Worm (Caenorhabditis elegans): ENCODE results near the gene Y51A2B.4.

Y51A2B.4 gene

DNA sequence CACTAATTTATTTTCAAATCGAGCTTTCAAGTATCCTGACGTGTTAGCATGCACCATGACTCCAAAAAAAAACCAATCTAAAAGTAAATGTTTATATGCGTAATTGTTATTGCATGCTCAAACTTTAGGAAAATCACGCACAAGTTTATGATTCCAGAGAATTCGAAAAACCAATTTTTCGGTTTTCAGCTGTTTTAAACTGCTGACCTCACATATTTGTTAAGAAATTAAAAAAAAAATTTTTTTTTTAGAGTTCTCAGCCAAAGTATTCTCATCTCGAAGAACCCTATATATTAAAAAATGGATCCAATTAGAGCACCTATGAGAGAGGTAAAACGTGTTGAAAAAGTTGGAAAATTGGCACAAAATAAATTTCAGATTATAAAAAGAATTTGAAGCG lies 14.8 kb downstream of the Y51A2B.4 start, which contains the start of gene Y51A2B.2:
TSS of gene Y51A2B.2 (plus strand) at position 301 of the 400 bp plus-strand sequence.
- TF ChIP-seq hmg-11 (tag; optimal IDR thresholded peaks at IDR 0.05) (no peak), nhr-77 (tag; optimal IDR thresholded peaks at IDR 0.05) (no peak), nhr-76 (tag; optimal IDR thresholded peaks at IDR 0.05) (no peak), lin-15B (tag; optimal IDR thresholded peaks at IDR 0.05) (no peak), nhr-23 (tag; optimal IDR thresholded peaks at IDR 0.05) (no peak), fkh-2 (tag; optimal IDR thresholded peaks at IDR 0.05) (no peak), pha-4 (tag; optimal IDR thresholded peaks at IDR 0.05) (no peak), lsy-12 (tag; optimal IDR thresholded peaks at IDR 0.05) (no peak)

DNA sequence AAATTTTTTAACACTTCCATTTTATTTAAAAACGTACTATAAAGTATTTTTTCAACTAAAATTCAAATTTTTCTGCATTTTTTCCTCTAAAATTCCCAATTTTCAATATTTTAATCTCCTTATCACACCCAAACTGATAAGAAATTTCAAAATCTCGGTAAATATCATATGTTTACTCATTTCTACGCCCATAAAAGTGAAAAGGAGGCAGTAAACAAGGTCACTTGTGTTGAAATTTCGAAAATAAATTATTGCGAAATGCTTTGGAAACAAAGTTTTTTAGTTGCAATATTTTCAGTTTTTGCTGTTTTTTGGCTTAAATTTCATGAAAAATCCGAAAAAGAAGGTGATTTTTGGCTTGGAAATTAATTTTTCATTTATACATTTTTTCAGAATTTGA lies 17.4 kb downstream of the Y51A2B.4 start, which contains the start of gene C08E8.4:
TSS of gene C08E8.4 (plus strand) at position 268 of the 400 bp plus-strand sequence.
- peak; percentile 28 for TF ChIP-seq jun-1 (tag; optimal IDR thresholded peaks at IDR 0.05)
- no peak for TF ChIP-seq lin-39 (tag; optimal IDR thresholded peaks at IDR 0.05)
- TF ChIP-seq elt-2 (tag; optimal IDR thresholded peaks at IDR 0.05) = peak; percentile 67
- TF ChIP-seq ztf-11 (tag; optimal IDR thresholded peaks at IDR 0.05) = no peak
- TF ChIP-seq egl-27 (tag; optimal IDR thresholded peaks at IDR 0.05) = no peak
- no peak for TF ChIP-seq nhr-43 (tag; optimal IDR thresholded peaks at IDR 0.05; ENCODE audit: poor library complexity, severe bottlenecking)
- TF ChIP-seq pha-4 (tag; optimal IDR thresholded peaks at IDR 0.05) = peak; percentile 75
- TF ChIP-seq pqm-1 (tag; optimal IDR thresholded peaks at IDR 0.05) = peak; percentile 80
- no peak for TF ChIP-seq elt-3 (tag; optimal IDR thresholded peaks at IDR 0.05)

DNA sequence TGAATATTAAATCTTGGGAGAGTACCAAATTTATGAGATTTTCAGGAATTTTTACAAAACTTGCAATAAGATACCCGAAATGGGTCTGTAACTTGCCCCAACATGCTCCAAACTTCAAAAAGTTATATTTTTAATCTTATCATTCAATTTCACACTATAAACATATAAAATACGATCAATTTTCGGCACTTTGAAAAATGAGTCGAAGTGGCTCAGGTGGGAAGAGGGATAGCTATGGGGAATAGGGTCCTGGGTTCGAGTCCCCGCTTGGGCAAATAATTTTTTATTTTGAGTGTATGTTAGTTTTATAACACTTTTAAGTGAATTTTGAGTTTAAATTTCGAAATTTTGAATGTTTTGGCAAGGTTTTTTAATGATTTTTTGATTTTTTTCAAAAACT lies 17.9 kb downstream of the Y51A2B.4 start:
- TF ChIP-seq nhr-11 (tag; optimal IDR thresholded peaks at IDR 0.05) (no peak), ceh-82 (tag; optimal IDR thresholded peaks at IDR 0.05) (no peak), egl-5 (tag; optimal IDR thresholded peaks at IDR 0.05) (no peak), ama-1 (optimal IDR thresholded peaks at IDR 0.05) (no peak), lin-15B (tag; optimal IDR thresholded peaks at IDR 0.05) (no peak), lin-39 (tag; optimal IDR thresholded peaks at IDR 0.05) (no peak), ceh-28 (tag; optimal IDR thresholded peaks at IDR 0.05) (no peak), nhr-237 (tag; optimal IDR thresholded peaks at IDR 0.05) (no peak), R02D3.7 (tag; optimal IDR thresholded peaks at IDR 0.05) (no peak), snpc-4 (tag; optimal IDR thresholded peaks at IDR 0.05) (no peak), ZK546.5 (tag; optimal IDR thresholded peaks at IDR 0.05) (no peak), unc-39 (tag; optimal IDR thresholded peaks at IDR 0.05) (no peak), nhr-67 (tag; optimal IDR thresholded peaks at IDR 0.05) (no peak), ceh-9 (tag; optimal IDR thresholded peaks at IDR 0.05) (no peak), hmg-11 (tag; optimal IDR thresholded peaks at IDR 0.05) (no peak)

DNA sequence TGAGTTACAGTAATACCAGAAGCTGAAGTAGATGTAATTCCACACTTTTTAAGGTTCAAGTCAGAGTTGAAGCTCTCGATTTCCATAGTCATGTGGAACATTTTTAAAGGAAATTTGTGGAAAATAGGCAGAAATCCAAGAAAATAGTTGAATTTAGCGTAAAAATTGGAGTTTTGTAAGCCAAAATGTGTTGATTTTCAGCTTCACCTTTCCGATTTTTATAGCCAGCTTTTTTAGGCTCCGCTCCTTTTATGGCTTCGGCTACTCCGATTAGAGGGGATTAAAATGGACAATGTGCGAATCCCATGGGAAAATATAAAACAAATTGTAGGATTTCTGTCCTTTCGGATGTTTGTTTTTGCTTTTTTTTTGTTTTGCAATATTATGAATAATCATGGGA lies 20.6 kb downstream of the Y51A2B.4 start, which contains the start of gene C08E8.6:
TSS of gene C08E8.6 (minus strand) at position 101 of the 400 bp plus-strand sequence.
- TF ChIP-seq nhr-28 (tag; optimal IDR thresholded peaks at IDR 0.05) (no peak), pha-4 (tag; optimal IDR thresholded peaks at IDR 0.05) (no peak), nhr-25 (tag; optimal IDR thresholded peaks at IDR 0.05) (no peak), tbx-2 (tag; optimal IDR thresholded peaks at IDR 0.05) (no peak), mml-1 (tag; optimal IDR thresholded peaks at IDR 0.05) (no peak), skn-1 (tag; optimal IDR thresholded peaks at IDR 0.05) (no peak)

DNA sequence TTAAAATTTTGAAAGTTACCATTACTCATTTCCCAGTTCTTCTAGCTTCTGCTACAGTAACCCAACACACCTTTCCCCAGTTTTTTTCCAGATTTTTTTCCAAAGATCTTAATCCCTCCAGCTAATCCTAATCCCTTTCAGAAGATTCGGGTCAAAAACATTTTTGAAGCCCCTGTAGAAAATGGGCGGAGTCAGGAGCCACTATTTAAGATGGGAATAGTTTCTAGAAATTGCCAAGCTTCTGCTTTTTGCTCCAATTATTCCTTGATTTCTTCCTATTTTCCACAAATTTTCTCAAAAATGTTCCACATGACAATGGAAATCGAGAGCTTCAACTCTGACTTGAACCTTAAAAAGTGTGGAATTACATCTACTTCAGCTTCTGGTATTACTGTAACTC lies 24.4 kb downstream of the Y51A2B.4 start, which contains the start of gene C08E8.9:
TSS of gene C08E8.9 (plus strand) at position 301 of the 400 bp plus-strand sequence.
- TF ChIP-seq nhr-11 (tag; optimal IDR thresholded peaks at IDR 0.05) = no peak
- TF ChIP-seq egl-27 (tag; optimal IDR thresholded peaks at IDR 0.05) = no peak

DNA sequence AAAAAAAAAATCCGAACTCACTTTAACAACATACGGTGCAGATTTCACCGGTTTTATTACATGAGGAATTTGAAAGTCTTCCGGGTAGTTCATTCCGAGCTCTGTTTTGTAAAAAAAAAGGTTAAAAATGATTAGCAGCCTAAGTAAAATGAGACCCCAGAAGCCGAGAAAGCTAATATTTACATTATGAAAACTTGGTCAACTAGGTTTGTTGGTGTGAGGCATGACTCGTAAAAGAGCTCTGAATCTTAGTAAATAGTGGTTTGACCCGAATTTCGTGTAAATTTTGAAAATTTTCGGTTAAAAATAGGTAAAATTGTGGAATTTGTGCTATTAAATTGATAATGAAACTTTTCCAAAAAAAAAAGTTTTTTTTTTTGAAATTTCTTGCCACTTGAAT lies 26.5 kb downstream of the Y51A2B.4 start, which contains the start of gene C08E8.1:
TSS of gene C08E8.1 (minus strand) at position 101 of the 400 bp plus-strand sequence.
- TF ChIP-seq egl-27 (tag; optimal IDR thresholded peaks at IDR 0.05) = no peak
- TF ChIP-seq elt-2 (tag; optimal IDR thresholded peaks at IDR 0.05) = no peak
- no peak for TF ChIP-seq nhr-25 (tag; optimal IDR thresholded peaks at IDR 0.05)
- no peak for TF ChIP-seq nhr-28 (tag; optimal IDR thresholded peaks at IDR 0.05)
- no peak for TF ChIP-seq nhr-77 (tag; optimal IDR thresholded peaks at IDR 0.05)
- no peak for TF ChIP-seq nhr-43 (tag; optimal IDR thresholded peaks at IDR 0.05; ENCODE audit: poor library complexity, severe bottlenecking)
- TF ChIP-seq nhr-11 (tag; optimal IDR thresholded peaks at IDR 0.05) = no peak
- TF ChIP-seq ceh-82 (tag; optimal IDR thresholded peaks at IDR 0.05) = no peak
- no peak for TF ChIP-seq ZK546.5 (tag; optimal IDR thresholded peaks at IDR 0.05)
- TF ChIP-seq nhr-237 (tag; optimal IDR thresholded peaks at IDR 0.05) = no peak

Measured in whole organism, L3 larva.